Worm (Caenorhabditis elegans): Measurements from ENCODE around the gene svh-11.

DNA sequence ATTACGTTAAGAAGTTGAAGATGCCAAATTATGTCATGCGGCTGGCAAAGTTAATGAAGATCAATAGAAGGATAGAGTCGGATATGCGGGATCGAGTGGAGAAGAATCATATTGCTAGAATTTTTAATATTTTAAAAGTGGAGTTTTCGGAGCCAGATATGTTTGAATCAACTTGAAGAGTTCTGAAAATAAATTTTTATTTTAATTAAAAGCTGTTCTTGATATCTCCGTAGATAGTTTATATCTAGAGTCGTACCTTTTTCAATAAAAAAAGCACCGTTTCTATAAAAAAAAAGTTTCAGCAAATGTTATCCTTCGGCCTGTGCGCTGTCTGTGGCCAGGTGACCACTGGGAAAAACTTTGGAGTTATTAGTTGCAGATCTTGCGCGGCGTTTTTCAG, 26.3 kb downstream of the svh-11 start, which contains the start of gene nhr-96:
- TF ChIP-seq him-1 (tag; optimal IDR thresholded peaks at IDR 0.05), result no peak
- TF ChIP-seq dao-5 (tag; optimal IDR thresholded peaks at IDR 0.05), result no peak
- TF ChIP-seq W03F9.2 (tag; optimal IDR thresholded peaks at IDR 0.05), result no peak
